Fruit fly (Drosophila melanogaster): ENCODE results near the gene CG15012.
A peak's percentile ranks its signal among the peaks of the same experiment; 100 is the strongest.

DNA sequence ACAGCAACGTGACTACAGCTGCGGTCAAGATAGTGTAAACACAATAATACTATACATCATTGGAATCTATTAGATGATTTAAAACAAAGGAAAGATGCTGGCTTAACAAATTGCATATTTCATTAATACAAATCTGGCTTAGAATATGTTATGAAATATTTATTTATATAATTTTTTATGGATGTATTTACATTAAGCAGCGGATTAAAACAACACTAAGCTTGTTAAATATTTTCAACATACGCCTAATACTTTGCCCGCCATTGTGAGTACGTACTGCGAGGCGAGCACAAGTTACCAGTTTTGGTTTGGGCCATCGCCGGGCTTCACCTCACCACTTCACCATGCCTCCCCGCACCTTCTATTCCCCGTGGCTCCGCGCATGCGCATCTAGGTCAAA is 22.1 kb downstream of the CG15012 start:
- TF ChIP-seq usp (GFP tag; optimal IDR thresholded peaks at IDR 0.05) (no peak), Abd-B (GFP tag; optimal IDR thresholded peaks at IDR 0.05) (no peak), psq (GFP tag; optimal IDR thresholded peaks at IDR 0.05) (peak; percentile 75)

Data from whole organism, wandering third instar larva.